Worm (Caenorhabditis elegans) whole organism, L3 larva: ENCODE measurements around the gene R53.5.

ENCODE experiments used
- R02D3.7 ChIP-seq: fragments of 150-350 bp; optimal IDR thresholded peaks from 2 replicates; lab custom pipeline; 2014; ENCODE audit warnings: missing biosample characterization, missing genetic modification characterization
- ama-1 ChIP-seq: fragments of 150-350 bp; optimal IDR thresholded peaks from 2 replicates; lab custom pipeline; 2018
- ceh-16 ChIP-seq: sonication (generic microtip); optimal IDR thresholded peaks from 2 replicates; lab custom pipeline; 2017; ENCODE audit warnings: missing biosample characterization, missing genetic modification characterization
- ceh-28 ChIP-seq: fragments of 150-350 bp; optimal IDR thresholded peaks from 2 replicates; lab custom pipeline; 2014; ENCODE audit warnings: missing biosample characterization, missing genetic modification reagents, missing genetic modification characterization
- daf-12 ChIP-seq: fragments of 150-350 bp; optimal IDR thresholded peaks from 2 replicates; lab custom pipeline; 2014; ENCODE audit warnings: missing biosample characterization, missing genetic modification reagents, missing genetic modification characterization
- elt-2 ChIP-seq: sonication (generic microtip); optimal IDR thresholded peaks from 2 replicates; lab custom pipeline; 2016; ENCODE audit warnings: missing genetic modification reagents, mild to moderate bottlenecking, missing genetic modification characterization, missing compliant biosample characterization
- elt-3 ChIP-seq, 3 experiments: fragments of 150-350 bp in 1 of 3; sonication (generic microtip) in 2 of 3; optimal IDR thresholded peaks; 2 replicates in 2 of 3; 4 replicates in 1 of 3; lab custom pipeline; 2014 to 2017; ENCODE audit warnings: missing biosample characterization in 3 of 3, missing genetic modification characterization in 3 of 3
- fkh-10 ChIP-seq: sonication (generic microtip); optimal IDR thresholded peaks from 2 replicates; lab custom pipeline; 2017; ENCODE audit warnings: missing biosample characterization, missing genetic modification reagents, missing genetic modification characterization
- fos-1 ChIP-seq: fragments of 150-350 bp; optimal IDR thresholded peaks from 2 replicates; lab custom pipeline; 2014; ENCODE audit warnings: missing biosample characterization, missing genetic modification characterization
- hmg-11 ChIP-seq: sonication (generic microtip); optimal IDR thresholded peaks from 2 replicates; lab custom pipeline; 2016; ENCODE audit warnings: missing genetic modification characterization, missing compliant biosample characterization
- lin-15B ChIP-seq: fragments of 150-350 bp; optimal IDR thresholded peaks from 2 replicates; lab custom pipeline; 2014; ENCODE audit warnings: missing biosample characterization, missing genetic modification characterization
- lin-39 ChIP-seq: fragments of 150-350 bp; optimal IDR thresholded peaks from 2 replicates; lab custom pipeline; 2018; ENCODE audit warnings: missing biosample characterization, missing genetic modification reagents, missing genetic modification characterization
- lsy-12 ChIP-seq: sonication (generic microtip); optimal IDR thresholded peaks from 2 replicates; lab custom pipeline; 2016; ENCODE audit warnings: mild to moderate bottlenecking, missing genetic modification characterization, missing compliant biosample characterization
- mdl-1 ChIP-seq: fragments of 150-350 bp; optimal IDR thresholded peaks from 2 replicates; lab custom pipeline; 2014; ENCODE audit warnings: missing biosample characterization, missing genetic modification characterization
- mml-1 ChIP-seq: fragments of 150-350 bp; sonication (generic microtip); optimal IDR thresholded peaks from 3 replicates; lab custom pipeline; 2014; ENCODE audit warnings: missing biosample characterization, missing genetic modification characterization
- nfya-1 ChIP-seq: sonication (generic microtip); optimal IDR thresholded peaks from 2 replicates; lab custom pipeline; 2017; ENCODE audit warnings: missing genetic modification characterization, mild to moderate bottlenecking, missing compliant biosample characterization, antibody characterized with exemption, moderate library complexity; ENCODE audit not compliant: insufficient read depth
- nhr-11 ChIP-seq: fragments of 150-350 bp; optimal IDR thresholded peaks from 2 replicates; lab custom pipeline; 2014; ENCODE audit warnings: missing biosample characterization, missing genetic modification characterization
- nhr-23 ChIP-seq: fragments of 150-350 bp; optimal IDR thresholded peaks from 2 replicates; lab custom pipeline; 2014; ENCODE audit warnings: missing biosample characterization, missing genetic modification reagents, missing genetic modification characterization
- nhr-237 ChIP-seq: fragments of 150-350 bp; optimal IDR thresholded peaks from 2 replicates; lab custom pipeline; 2014; ENCODE audit warnings: missing biosample characterization, missing genetic modification characterization
- nhr-28 ChIP-seq: fragments of 150-350 bp; optimal IDR thresholded peaks from 2 replicates; lab custom pipeline; 2014; ENCODE audit warnings: missing biosample characterization, missing genetic modification characterization
- nhr-43 ChIP-seq: sonication (generic microtip); optimal IDR thresholded peaks from 2 replicates; lab custom pipeline; 2016; ENCODE audit warnings: mild to moderate bottlenecking, missing genetic modification characterization, missing compliant biosample characterization; ENCODE audit not compliant: poor library complexity, severe bottlenecking
- nhr-67 ChIP-seq: fragments of 150-350 bp; optimal IDR thresholded peaks from 2 replicates; lab custom pipeline; 2014; ENCODE audit warnings: missing biosample characterization, missing genetic modification characterization
- nhr-76 ChIP-seq: fragments of 150-350 bp; sonication (generic microtip); optimal IDR thresholded peaks from 5 replicates; lab custom pipeline; 2014; ENCODE audit warnings: missing biosample characterization, missing genetic modification characterization
- nhr-77 ChIP-seq: fragments of 150-350 bp; optimal IDR thresholded peaks from 2 replicates; lab custom pipeline; 2014; ENCODE audit warnings: missing biosample characterization, missing genetic modification characterization
- pha-4 ChIP-seq: fragments of 150-350 bp; optimal IDR thresholded peaks from 2 replicates; lab custom pipeline; 2014; ENCODE audit warnings: missing biosample characterization, missing genetic modification reagents, missing genetic modification characterization
- pqm-1 ChIP-seq: fragments of 150-350 bp; optimal IDR thresholded peaks from 2 replicates; lab custom pipeline; 2017; ENCODE audit warnings: missing biosample characterization, missing genetic modification characterization, inconsistent platforms
- tbx-2 ChIP-seq: sonication (generic microtip); optimal IDR thresholded peaks from 2 replicates; lab custom pipeline; 2016; ENCODE audit warnings: mild to moderate bottlenecking, missing genetic modification characterization, missing compliant biosample characterization
- zag-1 ChIP-seq: fragments of 150-350 bp; optimal IDR thresholded peaks from 2 replicates; lab custom pipeline; 2014; ENCODE audit warnings: missing biosample characterization, missing genetic modification characterization
- ztf-11 ChIP-seq: fragments of 150-350 bp; optimal IDR thresholded peaks from 2 replicates; lab custom pipeline; 2014; ENCODE audit warnings: missing biosample characterization, missing genetic modification characterization
- ztf-4 ChIP-seq: fragments of 150-350 bp; optimal IDR thresholded peaks from 2 replicates; lab custom pipeline; 2014; ENCODE audit warnings: missing biosample characterization, missing genetic modification characterization

R53.5 gene

ce11 chrII:9970438-9971092 lies at the start of gene R53.5:
R53.5 (minus strand) TSS chrII:9970488.
- TF ChIP-seq elt-2 (tag; lab: Kevin White, UChicago) (peak; percentile 27), pqm-1 (tag; lab: Kevin White, UChicago) (peak; percentile 61), fos-1 (tag; lab: Kevin White, UChicago) (no peak), pha-4 (tag; lab: Kevin White, UChicago) (peak; percentile 83)

- TF ChIP-seq pha-4 (tag; lab: Kevin White, UChicago) (peak; percentile 43), nhr-77 (tag; lab: Kevin White, UChicago) (no peak), lin-39 (no peak)
These were observed 49.4 kb upstream of the R53.5 start for ce11 chrII:10019669-10020068.

ce11 chrII:10017528-10017927 lies 47.2 kb upstream of the R53.5 start:
- no peak for TF ChIP-seq zag-1 (tag; lab: Kevin White, UChicago)
- TF ChIP-seq elt-3 (tag; optimal IDR thresholded peaks at IDR 0.05; lab: Kevin White, UChicago), result no peak
- TF ChIP-seq nhr-76 (tag; lab: Kevin White, UChicago), result no peak
- TF ChIP-seq ama-1, result no peak

ce11 chrII:10016013-10016412 lies 45.7 kb upstream of the R53.5 start, which contains the start of gene lec-2:
lec-2 (minus strand) TSS chrII:10016183.
- TF ChIP-seq ztf-11, result no peak
- peak; percentile 54 for TF ChIP-seq pha-4 (tag; lab: Kevin White, UChicago)
- no peak for TF ChIP-seq hmg-11
- peak; percentile 36 for TF ChIP-seq nfya-1
- TF ChIP-seq elt-3 (tag; optimal IDR thresholded peaks at IDR 0.05; lab: Kevin White, UChicago), result no peak
- TF ChIP-seq nhr-28, result no peak
- no peak for TF ChIP-seq lin-15B (tag; lab: Kevin White, UChicago)
- no peak for TF ChIP-seq pqm-1 (tag; lab: Kevin White, UChicago)
- TF ChIP-seq mdl-1 (tag; lab: Kevin White, UChicago), result no peak
- no peak for TF ChIP-seq ama-1
- TF ChIP-seq lsy-12, result no peak
- TF ChIP-seq nhr-23 (tag; lab: Kevin White, UChicago), result no peak
- TF ChIP-seq zag-1 (tag; lab: Kevin White, UChicago), result no peak
- TF ChIP-seq, all 47 proteins: peak for 2

ce11 chrII:10014384-10014783 lies 44.1 kb upstream of the R53.5 start:
- TF ChIP-seq mml-1 (tag; lab: Kevin White, UChicago), result no peak
- TF ChIP-seq R02D3.7 (tag; lab: Kevin White, UChicago), result no peak
- TF ChIP-seq ceh-28 (tag; lab: Kevin White, UChicago), result no peak
- TF ChIP-seq lsy-12, result no peak
- TF ChIP-seq elt-2 (tag; lab: Kevin White, UChicago), result no peak
- no peak for TF ChIP-seq nhr-237 (tag; lab: Kevin White, UChicago)
- TF ChIP-seq fos-1 (tag; lab: Kevin White, UChicago), result no peak
- no peak for TF ChIP-seq daf-12 (tag; lab: Kevin White, UChicago)
- no peak for TF ChIP-seq nhr-43 (tag; lab: Kevin White, UChicago)
- TF ChIP-seq elt-3 (tag; optimal IDR thresholded peaks at IDR 0.05; lab: Kevin White, UChicago), result no peak
- no peak for TF ChIP-seq tbx-2
- no peak for TF ChIP-seq lin-39
- no peak for TF ChIP-seq ama-1
- TF ChIP-seq ztf-4, result no peak
- no peak for TF ChIP-seq nhr-67 (tag; lab: Kevin White, UChicago)
- TF ChIP-seq fkh-10 (GFP tag; lab: Kevin White, UChicago), result no peak
- no peak for TF ChIP-seq hmg-11
- TF ChIP-seq, all 47 proteins: peak for 0

ce11 chrII:10012490-10012889 lies 42.2 kb upstream of the R53.5 start:
- TF ChIP-seq ceh-16, result no peak
- TF ChIP-seq nhr-11 (tag; lab: Kevin White, UChicago), result peak; percentile 47
- no peak for TF ChIP-seq lin-15B (tag; lab: Kevin White, UChicago)
- TF ChIP-seq nhr-28, result no peak
- no peak for TF ChIP-seq fkh-10 (GFP tag; lab: Kevin White, UChicago)
- no peak for TF ChIP-seq hmg-11
- no peak for TF ChIP-seq nhr-43 (tag; lab: Kevin White, UChicago)
- TF ChIP-seq, all 47 proteins: peak for 1
